Worm (Caenorhabditis elegans) whole organism, L3 larva: ENCODE results near the gene mam-4.

ENCODE experiments used
- aly-2 ChIP-seq: fragments of 150-350 bp; optimal IDR thresholded peaks from 2 replicates; lab custom pipeline; 2014; ENCODE audit warnings: missing biosample characterization, missing genetic modification characterization
- ceh-28 ChIP-seq: fragments of 150-350 bp; optimal IDR thresholded peaks from 2 replicates; lab custom pipeline; 2014; ENCODE audit warnings: missing biosample characterization, missing genetic modification reagents, missing genetic modification characterization
- ceh-82 ChIP-seq: fragments of 150-350 bp; optimal IDR thresholded peaks from 2 replicates; lab custom pipeline; 2014; ENCODE audit warnings: missing biosample characterization, missing genetic modification characterization
- ceh-9 ChIP-seq: sonication (generic microtip); optimal IDR thresholded peaks from 2 replicates; lab custom pipeline; 2018; ENCODE audit warnings: missing biosample characterization, missing genetic modification characterization
- egl-27 ChIP-seq: sonication (generic microtip); optimal IDR thresholded peaks from 4 replicates; lab custom pipeline; 2017; ENCODE audit warnings: missing biosample characterization, missing genetic modification reagents, missing genetic modification characterization
- mdl-1 ChIP-seq: fragments of 150-350 bp; optimal IDR thresholded peaks from 2 replicates; lab custom pipeline; 2014; ENCODE audit warnings: missing biosample characterization, missing genetic modification characterization
- nhr-28 ChIP-seq: fragments of 150-350 bp; optimal IDR thresholded peaks from 2 replicates; lab custom pipeline; 2014; ENCODE audit warnings: missing biosample characterization, missing genetic modification characterization
- nhr-77 ChIP-seq: fragments of 150-350 bp; optimal IDR thresholded peaks from 2 replicates; lab custom pipeline; 2014; ENCODE audit warnings: missing biosample characterization, missing genetic modification characterization
- skn-1 ChIP-seq: fragments of 150-350 bp; optimal IDR thresholded peaks from 2 replicates; lab custom pipeline; 2014; ENCODE audit warnings: missing biosample characterization, missing genetic modification characterization
- unc-39 ChIP-seq: sonication (generic microtip); optimal IDR thresholded peaks from 4 replicates; lab custom pipeline; 2017; ENCODE audit warnings: missing biosample characterization, missing genetic modification characterization

DNA sequence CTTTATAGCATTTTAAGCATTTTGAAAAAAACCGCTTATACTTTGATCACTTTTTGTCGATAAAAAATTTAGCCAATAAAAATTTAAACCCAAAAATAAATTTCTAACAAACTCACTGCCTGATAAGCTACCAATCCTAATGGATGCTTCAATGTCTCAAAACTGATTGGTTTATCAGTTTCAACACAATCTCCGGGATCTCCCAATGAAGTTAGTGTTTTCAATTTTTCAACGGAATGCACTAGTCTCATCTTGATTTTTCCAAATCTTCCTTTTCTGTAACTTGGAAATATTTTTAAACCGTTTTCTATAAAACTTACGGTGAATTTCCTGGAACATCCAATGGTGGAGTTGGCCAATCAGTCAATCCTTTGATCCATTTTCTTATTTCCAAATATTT lies 24.2 kb upstream of the mam-4 start:
- no peak for TF ChIP-seq nhr-77 (tag; lab: Kevin White, UChicago)
- TF ChIP-seq skn-1 (tag; lab: Kevin White, UChicago) = no peak
- no peak for TF ChIP-seq aly-2
- TF ChIP-seq ceh-82 (tag; lab: Kevin White, UChicago) = no peak
- no peak for TF ChIP-seq nhr-28
- no peak for TF ChIP-seq ceh-28 (tag; lab: Kevin White, UChicago)
- no peak for TF ChIP-seq egl-27
- TF ChIP-seq ceh-9 (tag; lab: Kevin White, UChicago) = no peak
- TF ChIP-seq unc-39 = no peak
- TF ChIP-seq mdl-1 (tag; lab: Kevin White, UChicago) = no peak
